Fruit fly (Drosophila melanogaster) whole organism, embryonic: ENCODE data around the gene Tep4.

Experiments
- Asciz ChIP-seq: fragments of 200-800 bp; sonication (Bioruptor generic); optimal IDR thresholded peaks from 2 replicates; lab custom pipeline; 2017; ENCODE audit warnings: missing biosample characterization, mild to moderate bottlenecking, missing genetic modification characterization, missing genetic modification reagents
- Bgb ChIP-seq: fragments of 200-800 bp; sonication (Bioruptor generic); IDR thresholded peaks from 2 replicates; pipeline ENCODE4 v1.3.6; 2022; ENCODE audit warnings: missing biosample characterization, missing genetic modification characterization; ENCODE audit not compliant: partially characterized antibody
- C15 ChIP-seq: fragments of 200-800 bp; sonication (Bioruptor generic); IDR thresholded peaks from 3 replicates; pipeline ENCODE4 v1.3.6; 2022; ENCODE audit warnings: missing biosample characterization, missing genetic modification characterization
- CG10321 ChIP-seq: fragments of 200-800 bp; sonication (Bioruptor generic); IDR thresholded peaks from 2 replicates; pipeline ENCODE4 v1.3.6; 2022; ENCODE audit warnings: missing biosample characterization, missing genetic modification characterization
- CG11093 ChIP-seq: fragments of 200-800 bp; sonication (Bioruptor generic); IDR thresholded peaks from 3 replicates; pipeline ENCODE4 v1.3.6; 2022; ENCODE audit warnings: missing biosample characterization, missing genetic modification characterization
- CG11247 ChIP-seq: fragments of 200-800 bp; sonication (Bioruptor generic); IDR thresholded peaks from 2 replicates; pipeline ENCODE4 v1.3.6; 2022; ENCODE audit warnings: missing biosample characterization, missing genetic modification characterization
- CG11398 ChIP-seq: fragments of 200-800 bp; sonication (Bioruptor generic); optimal IDR thresholded peaks from 2 replicates; lab custom pipeline; 2016; ENCODE audit warnings: missing biosample characterization, missing genetic modification characterization
- CG12744 ChIP-seq: fragments of 200-800 bp; sonication (Bioruptor generic); optimal IDR thresholded peaks from 2 replicates; lab custom pipeline; 2016; ENCODE audit warnings: missing biosample characterization, missing genetic modification characterization
- CG16813 ChIP-seq: fragments of 200-800 bp; sonication (Bioruptor generic); IDR thresholded peaks from 3 replicates; pipeline ENCODE4 v1.3.6; 2022; ENCODE audit warnings: missing biosample characterization, missing genetic modification characterization; ENCODE audit not compliant: partially characterized antibody
- CG2678 ChIP-seq: fragments of 200-800 bp; sonication (Bioruptor generic); optimal IDR thresholded peaks from 3 replicates; lab custom pipeline; 2019; ENCODE audit warnings: missing biosample characterization, mild to moderate bottlenecking, missing genetic modification characterization, moderate library complexity
- CG3163 ChIP-seq: fragments of 200-800 bp; sonication (Bioruptor generic); optimal IDR thresholded peaks from 3 replicates; lab custom pipeline; 2016; ENCODE audit warnings: missing biosample characterization, missing genetic modification characterization
- CG3726 ChIP-seq: fragments of 200-800 bp; sonication (Bioruptor generic); IDR thresholded peaks from 3 replicates; pipeline ENCODE4, ENCODE4 v1.3.6; 2022; ENCODE audit warnings: missing biosample characterization, missing genetic modification characterization
- CG4328 ChIP-seq: fragments of 200-800 bp; sonication (Bioruptor generic); optimal IDR thresholded peaks from 3 replicates; lab custom pipeline; 2017; ENCODE audit warnings: missing biosample characterization, missing genetic modification reagents, missing genetic modification characterization
- CG4424 ChIP-seq: fragments of 200-800 bp; sonication (Bioruptor generic); optimal IDR thresholded peaks from 3 replicates; lab custom pipeline; 2016; ENCODE audit warnings: missing biosample characterization, missing genetic modification characterization
- CG4820 ChIP-seq: fragments of 200-800 bp; sonication (Bioruptor generic); optimal IDR thresholded peaks from 3 replicates; lab custom pipeline; 2016; ENCODE audit warnings: missing biosample characterization, missing genetic modification characterization
- CG6654 ChIP-seq: fragments of 200-800 bp; sonication (Bioruptor generic); optimal IDR thresholded peaks from 2 replicates; lab custom pipeline; 2017; ENCODE audit warnings: missing biosample characterization, mild to moderate bottlenecking, missing genetic modification characterization
- CG9817 ChIP-seq: fragments of 200-800 bp; sonication (Bioruptor generic); optimal IDR thresholded peaks from 2 replicates; lab custom pipeline; 2018; ENCODE audit warnings: missing biosample characterization, mild to moderate bottlenecking, missing genetic modification characterization, moderate library complexity
- CHES-1-like ChIP-seq: fragments of 200-800 bp; sonication (Bioruptor generic); optimal IDR thresholded peaks from 2 replicates; lab custom pipeline; 2016; ENCODE audit warnings: missing biosample characterization, missing genetic modification characterization
- CTCF ChIP-seq: fragments of 200-800 bp; sonication (Bioruptor generic); optimal IDR thresholded peaks from 2 replicates; lab custom pipeline; 2017; ENCODE audit warnings: missing biosample characterization, mild to moderate bottlenecking, missing genetic modification characterization, moderate library complexity
- Dad ChIP-seq: fragments of 200-800 bp; sonication (Bioruptor generic); optimal IDR thresholded peaks from 3 replicates; lab custom pipeline; 2016; ENCODE audit warnings: missing biosample characterization, missing genetic modification characterization
- Deaf1 ChIP-seq: fragments of 200-800 bp; optimal IDR thresholded peaks from 3 replicates; lab custom pipeline; 2019; ENCODE audit warnings: missing biosample characterization, mild to moderate bottlenecking, missing genetic modification characterization, moderate library complexity
- ERR ChIP-seq: fragments of 200-800 bp; sonication (Bioruptor generic); optimal IDR thresholded peaks from 2 replicates; lab custom pipeline; 2016; ENCODE audit warnings: missing biosample characterization, missing genetic modification characterization
- Eip74EF ChIP-seq, 2 experiments: fragments of 200-800 bp in 1 of 2; fragments of >200 bp in 1 of 2; sonication (Bioruptor generic) in 1 of 2; optimal IDR thresholded peaks; 2 replicates each; lab custom pipeline; 2017 to 2019; ENCODE audit warnings: missing biosample characterization in 2 of 2, missing genetic modification characterization in 2 of 2, mild to moderate bottlenecking in 1 of 2, moderate library complexity in 1 of 2
- Ets65A ChIP-seq: fragments of 200-800 bp; sonication (Bioruptor generic); peaks from one replicate; lab custom pipeline; 2016; ENCODE audit warnings: missing biosample characterization, missing genetic modification characterization
- HHEX ChIP-seq: fragments of 200-800 bp; sonication (Bioruptor generic); optimal IDR thresholded peaks from 3 replicates; lab custom pipeline; 2017; ENCODE audit warnings: missing biosample characterization, mild to moderate bottlenecking, missing genetic modification characterization, missing genetic modification reagents
- Hsf ChIP-seq: fragments of 200-800 bp; sonication (Bioruptor generic); optimal IDR thresholded peaks from 3 replicates; lab custom pipeline; 2016; ENCODE audit warnings: missing biosample characterization, missing genetic modification characterization
- Ravus ChIP-seq: fragments of 200-800 bp; sonication (Bioruptor generic); IDR thresholded peaks from 2 replicates; pipeline ENCODE4 v1.3.6; 2022; ENCODE audit warnings: missing biosample characterization, missing genetic modification characterization
- Rx ChIP-seq: fragments of 200-800 bp; sonication (Bioruptor generic); IDR thresholded peaks from 2 replicates; pipeline ENCODE4 v1.3.6; 2022; ENCODE audit warnings: missing biosample characterization, missing genetic modification characterization
- Sox102F ChIP-seq: fragments of 200-800 bp; sonication (Bioruptor generic); optimal IDR thresholded peaks from 2 replicates; lab custom pipeline; 2018; ENCODE audit warnings: missing biosample characterization, mild to moderate bottlenecking, missing genetic modification characterization, moderate library complexity
- al ChIP-seq: fragments of 200-800 bp; sonication (Bioruptor generic); IDR thresholded peaks from 2 replicates; pipeline ENCODE4 v1.3.6; 2022; ENCODE audit warnings: missing biosample characterization, missing genetic modification characterization
- az2 ChIP-seq: fragments of 200-800 bp; sonication (Bioruptor generic); optimal IDR thresholded peaks from 3 replicates; lab custom pipeline; 2016; ENCODE audit warnings: missing biosample characterization, missing genetic modification characterization
- bab2 ChIP-seq: fragments of 200-800 bp; sonication (Bioruptor generic); optimal IDR thresholded peaks from 2 replicates; lab custom pipeline; 2016; ENCODE audit warnings: missing biosample characterization, missing genetic modification characterization
- bowl ChIP-seq: fragments of 200-800 bp; sonication (Bioruptor generic); IDR thresholded peaks from 2 replicates; pipeline ENCODE4 v1.3.6; 2022; ENCODE audit warnings: missing biosample characterization, missing genetic modification characterization
- br ChIP-seq: fragments of >200 bp; optimal IDR thresholded peaks from 2 replicates; lab custom pipeline; 2017
- btn ChIP-seq: fragments of 200-800 bp; sonication (Bioruptor generic); optimal IDR thresholded peaks from 2 replicates; lab custom pipeline; 2016; ENCODE audit warnings: missing biosample characterization, missing genetic modification characterization
- croc ChIP-seq: fragments of 200-800 bp; sonication (Bioruptor generic); conservative IDR thresholded peaks from 3 replicates; pipeline ENCODE4 v1.3.6; 2022; ENCODE audit warnings: missing biosample characterization, missing genetic modification characterization
- crol ChIP-seq: fragments of 200-800 bp; sonication (Bioruptor generic); IDR thresholded peaks from 2 replicates; pipeline ENCODE4 v1.3.6; 2022; ENCODE audit warnings: missing biosample characterization, missing genetic modification characterization
- dmrt99B ChIP-seq: fragments of 200-800 bp; sonication (Bioruptor generic); optimal IDR thresholded peaks from 2 replicates; lab custom pipeline; 2018; ENCODE audit warnings: missing biosample characterization, mild to moderate bottlenecking, missing genetic modification characterization, moderate library complexity
- fd64A ChIP-seq: fragments of 200-800 bp; sonication (Bioruptor generic); optimal IDR thresholded peaks from 3 replicates; lab custom pipeline; 2018; ENCODE audit warnings: missing biosample characterization, mild to moderate bottlenecking, missing genetic modification characterization
- gce ChIP-seq: fragments of 200-800 bp; sonication (Bioruptor generic); IDR thresholded peaks from 3 replicates; pipeline ENCODE4 v1.3.6; 2022; ENCODE audit warnings: missing biosample characterization, missing genetic modification characterization
- h ChIP-seq: fragments of >200 bp; optimal IDR thresholded peaks from 2 replicates; lab custom pipeline; 2017
- ham ChIP-seq: fragments of 200-800 bp; sonication (Bioruptor generic); IDR thresholded peaks from 2 replicates; pipeline ENCODE4 v1.3.6; 2022; ENCODE audit warnings: missing biosample characterization, missing genetic modification characterization
- jigr1 ChIP-seq: fragments of 200-800 bp; sonication (Bioruptor generic); IDR thresholded peaks from 3 replicates; pipeline ENCODE4 v1.3.6; 2022; ENCODE audit warnings: missing biosample characterization, missing genetic modification characterization
- pb ChIP-seq: fragments of 200-800 bp; sonication (Bioruptor generic); optimal IDR thresholded peaks from 3 replicates; lab custom pipeline; 2016; ENCODE audit warnings: missing biosample characterization, missing genetic modification characterization
- pros ChIP-seq: fragments of 200-800 bp; sonication (Bioruptor generic); optimal IDR thresholded peaks from 3 replicates; lab custom pipeline; 2019; ENCODE audit warnings: missing biosample characterization, mild to moderate bottlenecking, missing genetic modification characterization, moderate library complexity
- psq ChIP-seq: fragments of 200-800 bp; sonication (Bioruptor generic); optimal IDR thresholded peaks from 2 replicates; lab custom pipeline; 2017; ENCODE audit warnings: missing biosample characterization, missing genetic modification characterization
- ro ChIP-seq: fragments of 200-800 bp; sonication (Bioruptor generic); IDR thresholded peaks from 2 replicates; pipeline ENCODE4 v1.3.6; 2022; ENCODE audit warnings: missing biosample characterization, missing genetic modification characterization
- sim ChIP-seq: fragments of 200-800 bp; sonication (Bioruptor generic); IDR thresholded peaks from 2 replicates; pipeline ENCODE4 v1.3.6; 2022; ENCODE audit warnings: missing biosample characterization, missing genetic modification characterization
- slbo ChIP-seq: fragments of 200-800 bp; sonication (Bioruptor generic); IDR thresholded peaks from 2 replicates; pipeline ENCODE4 v1.3.6; 2022; ENCODE audit warnings: missing biosample characterization, missing genetic modification characterization
- tna ChIP-seq: fragments of 200-800 bp; sonication (Bioruptor generic); IDR thresholded peaks from 2 replicates; pipeline ENCODE4 v1.3.6; 2022; ENCODE audit warnings: missing biosample characterization, missing genetic modification characterization; ENCODE audit not compliant: partially characterized antibody
- vfl ChIP-seq: fragments of 200-800 bp; sonication (Bioruptor generic); optimal IDR thresholded peaks from 2 replicates; lab custom pipeline; 2016; ENCODE audit warnings: missing biosample characterization, missing genetic modification characterization
- wek ChIP-seq: fragments of 200-800 bp; sonication (Bioruptor generic); optimal IDR thresholded peaks from 3 replicates; lab custom pipeline; 2018; ENCODE audit warnings: missing biosample characterization, mild to moderate bottlenecking, missing genetic modification characterization, moderate library complexity
- zen2 ChIP-seq: fragments of 200-800 bp; sonication (Bioruptor generic); IDR thresholded peaks from 3 replicates; pipeline ENCODE4 v1.3.6; 2022; ENCODE audit warnings: missing biosample characterization, missing genetic modification characterization; ENCODE audit not compliant: partially characterized antibody

The Tep4 gene

dm6 chr2L:19528308-19528707 is 20.0 kb upstream of the Tep4 start (continued):
- TF ChIP-seq Bgb (no peak), croc (peak; percentile 63; the same call in 2 of the 3 replicates), bab2 (GFP tag; lab: Kevin White, UChicago) (peak; percentile 97), CG9817 (peak; percentile 95), pros (GFP tag; lab: Kevin White, UChicago) (no peak), btn (GFP tag; lab: Kevin White, UChicago) (peak; percentile 62), wek (GFP tag; lab: Kevin White, UChicago) (peak; percentile 61), CG4328 (peak; percentile 67), az2 (GFP tag; lab: Kevin White, UChicago) (peak; percentile 88), Deaf1 (tag; lab: Kevin White, UChicago) (peak; percentile 85), gce (GFP tag; lab: Robert Waterston, UW) (peak; percentile 77; the same call in 1 of the 3 replicates), CTCF (GFP tag; lab: Kevin White, UChicago) (peak; percentile 45), tna (GFP tag; lab: Robert Waterston, UW) (no peak), CG6654 (peak; percentile 71), zen2 (GFP tag; lab: Robert Waterston, UW) (no peak), br (lab: Kevin White, UChicago) (no peak), Eip74EF (GFP tag; optimal IDR thresholded peaks at IDR 0.05; lab: Kevin White, UChicago) (peak in 1 of 2 experiments; percentile 88), Hsf (GFP tag; lab: Kevin White, UChicago) (peak; percentile 97), vfl (GFP tag; lab: Kevin White, UChicago) (peak; percentile 95), CG12744 (GFP tag; lab: Kevin White, UChicago) (peak; percentile 96), psq (GFP tag; lab: Kevin White, UChicago) (peak; percentile 55), CG10321 (GFP tag; lab: Robert Waterston, UW) (peak; percentile 75), sim (peak; percentile 55; the same call in 1 of the 2 replicates), Dad (GFP tag; lab: Kevin White, UChicago) (peak; percentile 86), ERR (peak; percentile 96), CG11093 (peak; percentile 85), CG11247 (GFP tag; lab: Robert Waterston, UW) (peak; percentile 97), C15 (GFP tag; lab: Robert Waterston, UW) (peak; percentile 96), crol (GFP tag; lab: Robert Waterston, UW) (peak; percentile 46; the same call in 1 of the 2 replicates), Ravus (GFP tag; lab: Robert Waterston, UW) (peak; percentile 88), fd64A (GFP tag; lab: Kevin White, UChicago) (peak; percentile 53), CG3163 (GFP tag; lab: Kevin White, UChicago) (peak; percentile 97), CG2678 (tag; lab: Kevin White, UChicago) (peak; percentile 98), CG16813 (GFP tag; lab: Robert Waterston, UW) (no peak), dmrt99B (peak; percentile 93), Ets65A (peak; percentile 98), CHES-1-like (GFP tag; lab: Kevin White, UChicago) (peak; percentile 97), bowl (GFP tag; lab: Robert Waterston, UW) (peak; percentile 77; the same call in 1 of the 2 replicates), al (GFP tag; lab: Robert Waterston, UW) (peak; percentile 97), CG4424 (GFP tag; lab: Kevin White, UChicago) (peak; percentile 86), ham (peak; percentile 95), Asciz (peak; percentile 80), jigr1 (GFP tag; lab: Robert Waterston, UW) (peak; percentile 73; the same call in 2 of the 3 replicates), h (no peak), HHEX (peak; percentile 97), ro (GFP tag; lab: Robert Waterston, UW) (peak; percentile 81), pb (GFP tag; lab: Kevin White, UChicago) (peak; percentile 82), Rx (GFP tag; lab: Robert Waterston, UW) (peak; percentile 88), Sox102F (GFP tag; lab: Kevin White, UChicago) (peak; percentile 91), CG11398 (GFP tag; lab: Kevin White, UChicago) (peak; percentile 88), CG4820 (GFP tag; lab: Kevin White, UChicago) (peak; percentile 89), CG3726 (peak; percentile 90), slbo (GFP tag; lab: Robert Waterston, UW) (peak; percentile 99)
